Worm (Caenorhabditis elegans) whole organism, young adult: Measurements from ENCODE around the gene F41F3.9.

Experiments used
- B0035.1 ChIP-seq: sonication (generic microtip); optimal IDR thresholded peaks from 2 replicates; lab custom pipeline; 2016; ENCODE audit warnings: missing genetic modification characterization, mild to moderate bottlenecking, missing compliant biosample characterization, missing genotype, missing genetic modification reagents
- B0261.1 ChIP-seq: sonication (generic microtip); optimal IDR thresholded peaks from 2 replicates; lab custom pipeline; 2016; ENCODE audit warnings: mild to moderate bottlenecking, missing genetic modification characterization, moderate library complexity, missing compliant biosample characterization
- C17E4.6 ChIP-seq: fragments of 200-800 bp; sonication (Bioruptor generic); IDR thresholded peaks from 2 replicates; pipeline ENCODE4 v1.3.6; 2022; ENCODE audit warnings: missing genetic modification reagents, missing genetic modification characterization, missing compliant biosample characterization
- F22D6.2 ChIP-seq: sonication (generic microtip); optimal IDR thresholded peaks from 2 replicates; lab custom pipeline; 2016; ENCODE audit warnings: mild to moderate bottlenecking, missing genetic modification characterization, missing compliant biosample characterization
- F23B12.7 ChIP-seq: sonication (generic microtip); optimal IDR thresholded peaks from 2 replicates; lab custom pipeline; 2017; ENCODE audit warnings: missing genetic modification characterization, mild to moderate bottlenecking, missing compliant biosample characterization, antibody characterized with exemption, moderate library complexity; ENCODE audit not compliant: insufficient read depth
- F39B2.1 ChIP-seq: fragments of 200-800 bp; sonication (Bioruptor generic); IDR thresholded peaks from 2 replicates; pipeline ENCODE4 v1.3.6; 2022; ENCODE audit warnings: missing genetic modification reagents, missing genetic modification characterization, missing compliant biosample characterization
- F52B5.7 ChIP-seq: sonication (generic microtip); optimal IDR thresholded peaks from 2 replicates; lab custom pipeline; 2016; ENCODE audit warnings: mild to moderate bottlenecking, missing genetic modification characterization, missing compliant biosample characterization
- F55B11.4 ChIP-seq: sonication (generic microtip); optimal IDR thresholded peaks from 2 replicates; lab custom pipeline; 2016; ENCODE audit warnings: missing compliant biosample characterization, missing genetic modification characterization, borderline replicate concordance; ENCODE audit not compliant: insufficient read depth
- F57C9.4 ChIP-seq: sonication (generic microtip); optimal IDR thresholded peaks from 2 replicates; lab custom pipeline; 2017; ENCODE audit warnings: mild to moderate bottlenecking, missing genetic modification characterization, missing compliant biosample characterization
- T26A5.8 ChIP-seq: sonication (generic microtip); optimal IDR thresholded peaks from 2 replicates; lab custom pipeline; 2016; ENCODE audit warnings: missing genetic modification characterization, missing compliant biosample characterization
- Y56A3A.18 ChIP-seq: fragments of 200-800 bp; sonication (Bioruptor generic); IDR thresholded peaks from 2 replicates; pipeline ENCODE4 v1.3.6; 2022; ENCODE audit warnings: missing genetic modification reagents, missing genetic modification characterization, missing compliant biosample characterization
- Y95B8A.8 ChIP-seq: fragments of 200-800 bp; sonication (Bioruptor generic); IDR thresholded peaks from 2 replicates; pipeline ENCODE4 v1.3.6; 2022; ENCODE audit warnings: missing genetic modification reagents, missing genetic modification characterization, missing compliant biosample characterization
- ZK185.1 ChIP-seq: sonication (generic microtip); optimal IDR thresholded peaks from 2 replicates; lab custom pipeline; 2016; ENCODE audit warnings: mild to moderate bottlenecking, missing genetic modification characterization, missing compliant biosample characterization; ENCODE audit not compliant: poor library complexity, severe bottlenecking
- aptf-2 ChIP-seq: fragments of 200-800 bp; sonication (Bioruptor generic); conservative IDR thresholded peaks from 2 replicates; pipeline ENCODE4 v1.3.6; 2022; ENCODE audit warnings: missing genetic modification reagents, missing genetic modification characterization, missing compliant biosample characterization
- aptf-3 ChIP-seq: fragments of 200-800 bp; sonication (Bioruptor generic); IDR thresholded peaks from 2 replicates; pipeline ENCODE4 v1.3.6; 2022; ENCODE audit warnings: missing genetic modification characterization, missing compliant biosample characterization
- attf-3 ChIP-seq: fragments of 200-800 bp; sonication (Bioruptor generic); conservative IDR thresholded peaks from 2 replicates; pipeline ENCODE4 v1.3.6; 2022; ENCODE audit warnings: missing genetic modification reagents, missing genetic modification characterization, missing compliant biosample characterization
- cebp-2 ChIP-seq: fragments of 200-800 bp; sonication (Bioruptor generic); IDR thresholded peaks from 2 replicates; pipeline ENCODE4 v1.3.6; 2022; ENCODE audit warnings: missing genetic modification characterization, missing compliant biosample characterization
- ceh-27 ChIP-seq: fragments of 200-800 bp; sonication (Bioruptor generic); optimal IDR thresholded peaks from 2 replicates; lab custom pipeline; 2018; ENCODE audit warnings: mild to moderate bottlenecking, missing genetic modification characterization, moderate library complexity, missing compliant biosample characterization
- ceh-79 ChIP-seq: sonication (generic microtip); optimal IDR thresholded peaks from 2 replicates; lab custom pipeline; 2017; ENCODE audit warnings: mild to moderate bottlenecking, missing genetic modification characterization, missing compliant biosample characterization
- die-1 ChIP-seq: sonication (generic microtip); optimal IDR thresholded peaks from 2 replicates; lab custom pipeline; 2016; ENCODE audit warnings: missing genotype, mild to moderate bottlenecking, missing genetic modification characterization, missing compliant biosample characterization
- dpff-1 ChIP-seq: sonication (generic microtip); optimal IDR thresholded peaks from 2 replicates; lab custom pipeline; 2017; ENCODE audit warnings: mild to moderate bottlenecking, missing genetic modification characterization, missing compliant biosample characterization
- efl-1 ChIP-seq: fragments of 150-350 bp; optimal IDR thresholded peaks from 2 replicates; lab custom pipeline; 2014; ENCODE audit warnings: missing biosample characterization, missing genetic modification reagents, missing genetic modification characterization
- ets-4 ChIP-seq: fragments of 200-800 bp; sonication (Bioruptor generic); optimal IDR thresholded peaks from 2 replicates; lab custom pipeline; 2018; ENCODE audit warnings: mild to moderate bottlenecking, missing genetic modification characterization, missing compliant biosample characterization
- fkh-3 ChIP-seq: sonication (generic microtip); optimal IDR thresholded peaks from 2 replicates; lab custom pipeline; 2016; ENCODE audit warnings: mild to moderate bottlenecking, missing genetic modification characterization, missing compliant biosample characterization
- hmg-1.2 ChIP-seq: fragments of 200-800 bp; sonication (Bioruptor generic); IDR thresholded peaks from 2 replicates; pipeline ENCODE4 v1.3.6; 2022; ENCODE audit warnings: missing genetic modification reagents, missing genetic modification characterization, missing compliant biosample characterization
- lin-35 ChIP-seq, 3 experiments: fragments of 150-350 bp in 2 of 3; sonication (generic microtip) in 1 of 3; optimal IDR thresholded peaks; 2 replicates each; lab custom pipeline; 2014 to 2018; ENCODE audit warnings: missing biosample characterization in 3 of 3, missing genetic modification characterization in 3 of 3, missing genetic modification reagents in 3 of 3
- lir-1 ChIP-seq: fragments of 200-800 bp; sonication (Bioruptor generic); conservative IDR thresholded peaks from 2 replicates; pipeline ENCODE4 v1.3.6; 2022; ENCODE audit warnings: missing genetic modification reagents, missing genetic modification characterization, missing compliant biosample characterization
- madf-10 ChIP-seq: sonication (generic microtip); optimal IDR thresholded peaks from 2 replicates; lab custom pipeline; 2016; ENCODE audit warnings: mild to moderate bottlenecking, missing genetic modification characterization, missing compliant biosample characterization
- madf-6 ChIP-seq: fragments of 200-800 bp; sonication (Bioruptor generic); IDR thresholded peaks from 2 replicates; pipeline ENCODE4 v1.3.6; 2022; ENCODE audit warnings: missing genetic modification reagents, missing genetic modification characterization, missing compliant biosample characterization
- mcd-1 ChIP-seq: fragments of 200-800 bp; sonication (Bioruptor generic); IDR thresholded peaks from 2 replicates; pipeline ENCODE4 v1.3.6; 2022; ENCODE audit warnings: missing genetic modification reagents, missing genetic modification characterization, missing compliant biosample characterization
- mxl-1 ChIP-seq: sonication (generic microtip); optimal IDR thresholded peaks from 2 replicates; lab custom pipeline; 2016; ENCODE audit warnings: missing genetic modification characterization, missing compliant biosample characterization
- nfya-1 ChIP-seq: sonication (generic microtip); optimal IDR thresholded peaks from 2 replicates; lab custom pipeline; 2017; ENCODE audit warnings: antibody characterized with exemption, missing compliant biosample characterization, missing genetic modification characterization, borderline replicate concordance; ENCODE audit not compliant: insufficient read depth
- nfyb-1 ChIP-seq: fragments of 200-800 bp; sonication (Bioruptor generic); IDR thresholded peaks from 2 replicates; pipeline ENCODE4 v1.3.6; 2022; ENCODE audit warnings: missing genetic modification reagents, missing genetic modification characterization, missing compliant biosample characterization
- nhr-80 ChIP-seq: sonication (generic microtip); optimal IDR thresholded peaks from 2 replicates; lab custom pipeline; 2016; ENCODE audit warnings: missing genetic modification characterization, missing compliant biosample characterization
- rec-8 ChIP-seq, 2 experiments: sonication (generic microtip); optimal IDR thresholded peaks; 2 replicates each; lab custom pipeline; 2016; ENCODE audit warnings: mild to moderate bottlenecking in 2 of 2, missing genetic modification characterization in 2 of 2, missing genetic modification reagents in 2 of 2, missing genotype in 2 of 2, missing biosample characterization in 1 of 2, missing compliant biosample characterization in 1 of 2, moderate library complexity in 1 of 2
- rpc-1 ChIP-seq, 2 experiments: fragments of 150-350 bp in 1 of 2; sonication (generic microtip) in 1 of 2; optimal IDR thresholded peaks; 2 replicates each; lab custom pipeline; 2014 to 2018; ENCODE audit warnings: missing biosample characterization in 1 of 2, missing genetic modification characterization in 1 of 2, missing genetic modification reagents in 1 of 2, missing genotype in 1 of 2
- sdz-38 ChIP-seq: sonication (generic microtip); optimal IDR thresholded peaks from 2 replicates; lab custom pipeline; 2016; ENCODE audit warnings: missing genotype, missing genetic modification characterization, missing compliant biosample characterization
- snpc-1.1 ChIP-seq: sonication (generic microtip); optimal IDR thresholded peaks from 2 replicates; lab custom pipeline; 2017; ENCODE audit warnings: missing genetic modification characterization, mild to moderate bottlenecking, missing compliant biosample characterization, antibody characterized with exemption, moderate library complexity, missing genotype, missing genetic modification reagents; ENCODE audit not compliant: insufficient read depth
- snpc-1.3 ChIP-seq: sonication (generic microtip); optimal IDR thresholded peaks from 2 replicates; lab custom pipeline; 2017; ENCODE audit warnings: missing genetic modification characterization, mild to moderate bottlenecking, missing compliant biosample characterization, antibody characterized with exemption, moderate library complexity, missing genotype, missing genetic modification reagents; ENCODE audit not compliant: insufficient read depth
- sptf-2 ChIP-seq: fragments of 200-800 bp; sonication (Bioruptor generic); optimal IDR thresholded peaks from 2 replicates; lab custom pipeline; 2018; ENCODE audit warnings: mild to moderate bottlenecking, missing genetic modification characterization, missing compliant biosample characterization
- tbp1 ChIP-seq: fragments of 200-800 bp; sonication (Bioruptor generic); optimal IDR thresholded peaks from 2 replicates; lab custom pipeline; 2018; ENCODE audit warnings: mild to moderate bottlenecking, missing genetic modification characterization, missing compliant biosample characterization
- tbx-9 ChIP-seq: sonication (generic microtip); optimal IDR thresholded peaks from 2 replicates; lab custom pipeline; 2016; ENCODE audit warnings: borderline replicate concordance, missing genetic modification characterization, inconsistent platforms, missing compliant biosample characterization
- tlf-1 ChIP-seq: fragments of 200-800 bp; sonication (Bioruptor generic); optimal IDR thresholded peaks from 2 replicates; lab custom pipeline; 2018; ENCODE audit warnings: mild to moderate bottlenecking, missing genetic modification characterization, missing compliant biosample characterization
- unc-130 ChIP-seq: sonication (generic microtip); optimal IDR thresholded peaks from 2 replicates; lab custom pipeline; 2016; ENCODE audit warnings: missing genetic modification reagents, missing genetic modification characterization, missing compliant biosample characterization
- unc-62 ChIP-seq: fragments of 150-350 bp; optimal IDR thresholded peaks from 2 replicates; lab custom pipeline; 2014; ENCODE audit warnings: missing biosample characterization, missing genetic modification reagents, missing genetic modification characterization
- xnd-1 ChIP-seq: sonication (generic microtip); optimal IDR thresholded peaks from 2 replicates; lab custom pipeline; 2016; ENCODE audit warnings: missing genotype, missing genetic modification reagents, missing genetic modification characterization, missing compliant biosample characterization
- ztf-3 ChIP-seq: fragments of 200-800 bp; sonication (Bioruptor generic); optimal IDR thresholded peaks from 2 replicates; lab custom pipeline; 2018; ENCODE audit warnings: mild to moderate bottlenecking, missing genetic modification characterization, missing compliant biosample characterization
- ztf-6 ChIP-seq: fragments of 200-800 bp; sonication (Bioruptor generic); IDR thresholded peaks from 2 replicates; pipeline ENCODE4 v1.3.6; 2022; ENCODE audit warnings: missing genetic modification reagents, missing genetic modification characterization, missing compliant biosample characterization

F41F3.9 gene

ce11 chrV:4615802-4616201, 39.5 kb upstream of the F41F3.9 start, which contains the start of the genes Y61A9LA.10 and F54D11.4 (continued):
- TF ChIP-seq madf-10 (tag; lab: Kevin White, UChicago): no peak
- 0 out of 2 replicates have a peak, but pooled peaks have one; percentile 9 for TF ChIP-seq hmg-1.2 (GFP tag; lab: Robert Waterston, UW)
- TF ChIP-seq madf-6 (GFP tag; lab: Robert Waterston, UW): peak; percentile 80
- no peak for TF ChIP-seq nfyb-1
- no peak for TF ChIP-seq tlf-1 (GFP tag; lab: Kevin White, UChicago)
- peak; percentile 67 for TF ChIP-seq efl-1 (GFP tag; lab: Kevin White, UChicago)
- TF ChIP-seq sdz-38 (tag; lab: Kevin White, UChicago): no peak
- TF ChIP-seq ets-4 (GFP tag; lab: Kevin White, UChicago): no peak
- TF ChIP-seq C17E4.6 (GFP tag; lab: Robert Waterston, UW): no peak
- TF ChIP-seq tbp1 (GFP tag; lab: Kevin White, UChicago): no peak
- TF ChIP-seq ceh-27: no peak
- TF ChIP-seq F52B5.7 (tag; lab: Kevin White, UChicago): no peak
- TF ChIP-seq nfya-1 (tag; lab: Kevin White, UChicago): no peak
- no peak for TF ChIP-seq F57C9.4 (tag; lab: Kevin White, UChicago)
- peak; percentile 61 for TF ChIP-seq F23B12.7 (tag; lab: Kevin White, UChicago)
- TF ChIP-seq F39B2.1: no peak
- no peak for TF ChIP-seq unc-62 (GFP tag; lab: Kevin White, UChicago)
- TF ChIP-seq F22D6.2: no peak
- no peak for TF ChIP-seq attf-3 (GFP tag; lab: Robert Waterston, UW)
- TF ChIP-seq mcd-1: peak; percentile 66
- TF ChIP-seq ZK185.1 (tag; lab: Kevin White, UChicago): no peak
- TF ChIP-seq tbx-9 (tag; lab: Kevin White, UChicago): no peak
- no peak for TF ChIP-seq snpc-1.1 (tag; lab: Kevin White, UChicago)
- no peak for TF ChIP-seq Y56A3A.18 (GFP tag; lab: Robert Waterston, UW)
- TF ChIP-seq B0261.1: no peak
- TF ChIP-seq fkh-3: no peak
- TF ChIP-seq ztf-6 (GFP tag; lab: Robert Waterston, UW): no peak
- TF ChIP-seq T26A5.8: no peak
- no peak for TF ChIP-seq sptf-2 (GFP tag; lab: Kevin White, UChicago)
- peak; percentile 40 for TF ChIP-seq snpc-1.3 (tag; lab: Kevin White, UChicago)
- TF ChIP-seq nhr-80 (tag; lab: Kevin White, UChicago): no peak
- TF ChIP-seq B0035.1 (tag; lab: Kevin White, UChicago): no peak
- no peak for TF ChIP-seq rpc-1 (optimal IDR thresholded peaks at IDR 0.05; lab: Kevin White, UChicago)
- no peak for TF ChIP-seq rpc-1 (tag; optimal IDR thresholded peaks at IDR 0.05; lab: Kevin White, UChicago)
- TF ChIP-seq Y95B8A.8 (GFP tag; lab: Robert Waterston, UW): no peak
- TF ChIP-seq mxl-1: no peak
- no peak for TF ChIP-seq ztf-3 (GFP tag; lab: Kevin White, UChicago)
- no peak for TF ChIP-seq unc-130 (GFP tag; lab: Kevin White, UChicago)
- peak in 1 of 3 experiments; percentile 73 for TF ChIP-seq lin-35 (GFP tag; optimal IDR thresholded peaks at IDR 0.05; lab: Kevin White, UChicago)
- TF ChIP-seq F55B11.4 (tag; lab: Kevin White, UChicago): no peak
- TF ChIP-seq cebp-2 (GFP tag; lab: Robert Waterston, UW): no peak
- TF ChIP-seq xnd-1: peak; percentile 42
- no peak for TF ChIP-seq ceh-79 (tag; lab: Kevin White, UChicago)
- TF ChIP-seq rec-8 (tag; optimal IDR thresholded peaks at IDR 0.05; lab: Kevin White, UChicago): no peak
- TF ChIP-seq dpff-1 (tag; lab: Kevin White, UChicago): no peak
- TF ChIP-seq aptf-3 (GFP tag; lab: Robert Waterston, UW): no peak
- TF ChIP-seq aptf-2 (GFP tag; lab: Robert Waterston, UW): no peak
- no peak for TF ChIP-seq die-1 (tag; lab: Kevin White, UChicago)
- no peak for TF ChIP-seq lir-1 (GFP tag; lab: Robert Waterston, UW)
